Worm (Caenorhabditis elegans) whole organism, L2 larva: ENCODE results near the gene hach-1.

Source experiments
- alr-1 ChIP-seq: fragments of 150-350 bp; optimal IDR thresholded peaks from 2 replicates; lab custom pipeline; 2014; ENCODE audit warnings: missing biosample characterization, missing genetic modification characterization
- blmp-1 ChIP-seq: sonication (generic microtip); optimal IDR thresholded peaks from 2 replicates; lab custom pipeline; 2017; ENCODE audit warnings: missing genetic modification characterization, mild to moderate bottlenecking, missing compliant biosample characterization, antibody characterized with exemption, moderate library complexity; ENCODE audit not compliant: insufficient read depth
- elt-1 ChIP-seq: fragments of 150-350 bp; optimal IDR thresholded peaks from 2 replicates; lab custom pipeline; 2014; ENCODE audit warnings: missing biosample characterization, missing genetic modification characterization
- lin-39 ChIP-seq: fragments of 150-350 bp; optimal IDR thresholded peaks from 2 replicates; lab custom pipeline; 2014; ENCODE audit warnings: missing biosample characterization, missing genetic modification reagents, missing genetic modification characterization
- lsy-2 ChIP-seq, 2 experiments: fragments of 150-350 bp in 1 of 2; sonication (generic microtip) in 1 of 2; optimal IDR thresholded peaks; 2 replicates each; lab custom pipeline; 2014 to 2017; ENCODE audit warnings: missing biosample characterization in 2 of 2, missing genetic modification characterization in 2 of 2
- nhr-10 ChIP-seq: sonication (generic microtip); optimal IDR thresholded peaks from 2 replicates; lab custom pipeline; 2017; ENCODE audit warnings: missing biosample characterization, missing genetic modification characterization
- sem-4 ChIP-seq: fragments of 150-350 bp; optimal IDR thresholded peaks from 2 replicates; lab custom pipeline; 2014; ENCODE audit warnings: missing biosample characterization, missing genetic modification reagents, missing genetic modification characterization
- snpc-4 ChIP-seq: fragments of 150-350 bp; optimal IDR thresholded peaks from 2 replicates; lab custom pipeline; 2014; ENCODE audit warnings: missing biosample characterization, missing genetic modification characterization
- unc-62 ChIP-seq: fragments of 150-350 bp; optimal IDR thresholded peaks from 2 replicates; lab custom pipeline; 2014; ENCODE audit warnings: missing biosample characterization, missing genetic modification reagents, missing genetic modification characterization
- ztf-1 ChIP-seq: fragments of 200-800 bp; sonication (Bioruptor generic); conservative IDR thresholded peaks from 2 replicates; pipeline ENCODE4 v1.3.6; 2022; ENCODE audit warnings: missing genetic modification characterization, missing compliant biosample characterization

DNA sequence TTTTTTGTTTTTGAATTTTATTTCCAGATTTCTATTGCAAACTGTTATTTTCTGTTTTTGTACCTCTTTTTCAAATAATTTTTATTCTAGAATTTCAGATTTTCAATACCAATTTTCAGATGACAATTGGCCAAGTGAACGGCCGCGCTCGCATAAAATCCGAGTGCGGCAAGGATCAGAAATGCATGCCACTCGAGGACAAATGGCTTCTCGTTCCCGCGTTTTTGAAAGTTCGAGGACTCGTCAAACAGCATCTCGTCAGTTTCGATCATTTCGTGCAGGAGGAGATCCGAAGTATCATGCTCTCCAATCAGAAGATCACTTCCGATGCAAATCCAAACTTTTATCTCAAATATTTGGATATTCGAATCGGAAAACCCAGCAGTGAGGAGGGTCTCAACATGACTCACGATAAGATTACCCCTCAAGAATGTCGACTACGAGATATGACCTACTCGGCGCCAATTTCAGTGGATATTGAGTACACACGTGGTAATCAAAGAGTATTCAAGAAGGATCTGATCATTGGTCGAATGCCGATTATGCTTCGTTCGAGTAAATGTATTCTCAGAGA is 2.1 kb downstream of the hach-1 start, which contains the start of gene rpc-2:
- TF ChIP-seq lin-39 (tag; lab: Kevin White, UChicago) (no peak), elt-1 (tag; lab: Kevin White, UChicago) (no peak), ztf-1 (no peak), alr-1 (no peak), blmp-1 (no peak), snpc-4 (no peak), lsy-2 (tag; optimal IDR thresholded peaks at IDR 0.05; lab: Kevin White, UChicago) (no peak), unc-62 (GFP tag; lab: Kevin White, UChicago) (no peak), sem-4 (tag; lab: Kevin White, UChicago) (no peak), nhr-10 (no peak)
